Worm (Caenorhabditis elegans): Measurements from ENCODE around the gene eel-1.

ce11 chrIV:3091112-3091511, 41.2 kb upstream of the eel-1 start:
- no peak for TF ChIP-seq lin-39 (tag; optimal IDR thresholded peaks at IDR 0.05)
- TF ChIP-seq fos-1 (tag; optimal IDR thresholded peaks at IDR 0.05), result no peak
- TF ChIP-seq snpc-4 (tag; optimal IDR thresholded peaks at IDR 0.05), result no peak
- TF ChIP-seq lsy-2 (tag; optimal IDR thresholded peaks at IDR 0.05), result peak in 1 of 2 experiments; percentile 3
- TF ChIP-seq blmp-1 (tag; optimal IDR thresholded peaks at IDR 0.05; ENCODE audit: insufficient read depth), result no peak
- no peak for TF ChIP-seq R02D3.7 (tag; optimal IDR thresholded peaks at IDR 0.05)
- TF ChIP-seq mab-5 (tag; optimal IDR thresholded peaks at IDR 0.05), result peak; percentile 57
- no peak for TF ChIP-seq nhr-77 (tag; optimal IDR thresholded peaks at IDR 0.05)
- TF ChIP-seq ama-1 (optimal IDR thresholded peaks at IDR 0.05), result no peak
- no peak for TF ChIP-seq nhr-237 (tag; optimal IDR thresholded peaks at IDR 0.05)
- no peak for TF ChIP-seq crh-2 (tag; optimal IDR thresholded peaks at IDR 0.05)
- TF ChIP-seq C34F6.9 (tag; optimal IDR thresholded peaks at IDR 0.05), result no peak
- TF ChIP-seq ZK546.5 (tag; optimal IDR thresholded peaks at IDR 0.05), result no peak
- TF ChIP-seq F13H6.1 (tag; optimal IDR thresholded peaks at IDR 0.05), result no peak

All from whole organism, L2 larva.